Worm (Caenorhabditis elegans) whole organism, L4 larva: ENCODE measurements around the gene srx-74.
A peak's percentile ranks its signal among the peaks of the same experiment; 100 is the strongest.

ENCODE experiments used
- jun-1 ChIP-seq: fragments of 150-350 bp; optimal IDR thresholded peaks from 2 replicates; lab custom pipeline; 2014; ENCODE audit warnings: missing biosample characterization, missing genetic modification reagents, missing genetic modification characterization
- mep-1 ChIP-seq: fragments of 150-350 bp; sonication (generic microtip); optimal IDR thresholded peaks from 3 replicates; lab custom pipeline; 2014; ENCODE audit warnings: missing biosample characterization, missing genetic modification characterization

- TF ChIP-seq jun-1 (tag; lab: Kevin White, UChicago) (no peak), mep-1 (tag; lab: Kevin White, UChicago) (peak; percentile 40)
These were observed 24.6 kb upstream of the srx-74 start, which contains the start of gene taf-10 for ce11 chrV:4686680-4687470.
